Fruit fly (Drosophila melanogaster): ENCODE results near the gene Pcp.

The Pcp gene

dm6 chr2L:7032517-7032951 lies 11.1 kb downstream of the Pcp start, which contains the start of the genes Rab30 and Caper (continued):
- no peak for TF ChIP-seq CG10274 (GFP tag; optimal IDR thresholded peaks at IDR 0.05)
- no peak for TF ChIP-seq yki (optimal IDR thresholded peaks at IDR 0.05)
- TF ChIP-seq pnt (GFP tag; optimal IDR thresholded peaks at IDR 0.05): peak; percentile 60
- no peak for TF ChIP-seq dimm (GFP tag; IDR thresholded peaks at IDR 0.05)
- TF ChIP-seq Hand (GFP tag; optimal IDR thresholded peaks at IDR 0.05): no peak
- peak; percentile 74 for TF ChIP-seq CG17829 (tag; optimal IDR thresholded peaks at IDR 0.05)
- peak; percentile 61 for TF ChIP-seq CG2712 (tag; optimal IDR thresholded peaks at IDR 0.05)
- TF ChIP-seq CG4282 (GFP tag; optimal IDR thresholded peaks at IDR 0.05): no peak
- peak; percentile 75 for TF ChIP-seq CG30020 (tag; optimal IDR thresholded peaks at IDR 0.05)
- no peak for TF ChIP-seq z (GFP tag; IDR thresholded peaks at IDR 0.05)
- TF ChIP-seq CG3407 (GFP tag; optimal IDR thresholded peaks at IDR 0.05): no peak
- TF ChIP-seq HmgZ (tag; optimal IDR thresholded peaks at IDR 0.05): peak; percentile 90
- no peak for TF ChIP-seq CG2678 (tag; optimal IDR thresholded peaks at IDR 0.05)
- TF ChIP-seq CG33213 (GFP tag; optimal IDR thresholded peaks at IDR 0.05): peak; percentile 74
- TF ChIP-seq CG1024 (GFP tag; IDR thresholded peaks at IDR 0.05): peak; percentile 24; the same call in 1 of the 2 replicates
- no peak for TF ChIP-seq abd-A (tag; optimal IDR thresholded peaks at IDR 0.05)
- TF ChIP-seq HHEX (GFP tag; optimal IDR thresholded peaks at IDR 0.05): no peak
- TF ChIP-seq CG2116 (GFP tag; optimal IDR thresholded peaks at IDR 0.05): peak; percentile 99
- TF ChIP-seq kay (GFP tag; optimal IDR thresholded peaks at IDR 0.05): peak; percentile 86
- no peak for TF ChIP-seq stc (GFP tag; IDR thresholded peaks at IDR 0.05)
- peak; percentile 88 for TF ChIP-seq YL-1 (GFP tag; optimal IDR thresholded peaks at IDR 0.05)
- TF ChIP-seq Atf3 (GFP tag; optimal IDR thresholded peaks at IDR 0.05): peak; percentile 5
- no peak for TF ChIP-seq Dfd (GFP tag; optimal IDR thresholded peaks at IDR 0.05)
- peak; percentile 71 for TF ChIP-seq CG10267 (tag; optimal IDR thresholded peaks at IDR 0.05)
- peak; percentile 54 for TF ChIP-seq pum (GFP tag; optimal IDR thresholded peaks at IDR 0.05)
- TF ChIP-seq Usf (GFP tag; optimal IDR thresholded peaks at IDR 0.05): no peak
- TF ChIP-seq maf-S (GFP tag; optimal IDR thresholded peaks at IDR 0.05): peak; percentile 69
- peak; percentile 91 for TF ChIP-seq Ets97D (GFP tag; optimal IDR thresholded peaks at IDR 0.05)
- TF ChIP-seq sisA (GFP tag; IDR thresholded peaks at IDR 0.05): no peak
- no peak for TF ChIP-seq dati (GFP tag; IDR thresholded peaks at IDR 0.05)
- TF ChIP-seq slbo (GFP tag; IDR thresholded peaks at IDR 0.05): peak; percentile 79
- no peak for TF ChIP-seq CG6854 (GFP tag; optimal IDR thresholded peaks at IDR 0.05)
- TF ChIP-seq her (GFP tag; optimal IDR thresholded peaks at IDR 0.05): peak; percentile 68
- peak; percentile 22 for TF ChIP-seq Fer1 (GFP tag; optimal IDR thresholded peaks at IDR 0.05)
- TF ChIP-seq ems (GFP tag; optimal IDR thresholded peaks at IDR 0.05): peak; percentile 54
- TF ChIP-seq CG1792 (GFP tag; optimal IDR thresholded peaks at IDR 0.05): peak; percentile 40
- TF ChIP-seq TFAM (GFP tag; optimal IDR thresholded peaks at IDR 0.05): no peak
- no peak for TF ChIP-seq bcd (GFP tag; optimal IDR thresholded peaks at IDR 0.05)
- no peak for TF ChIP-seq ro (GFP tag; IDR thresholded peaks at IDR 0.05)
- no peak for TF ChIP-seq run (tag; optimal IDR thresholded peaks at IDR 0.05)
- TF ChIP-seq CG11504 (tag; optimal IDR thresholded peaks at IDR 0.05): no peak
- peak; percentile 45 for TF ChIP-seq CG33557 (GFP tag; optimal IDR thresholded peaks at IDR 0.05)
- peak; percentile 49; the same call in 1 of the 3 replicates for TF ChIP-seq CG17361 (GFP tag; IDR thresholded peaks at IDR 0.05)
- TF ChIP-seq usp (GFP tag; optimal IDR thresholded peaks at IDR 0.05): no peak
- no peak for TF ChIP-seq Spps (tag; optimal IDR thresholded peaks at IDR 0.05)
- TF ChIP-seq CG3163 (GFP tag; optimal IDR thresholded peaks at IDR 0.05): peak; percentile 29
- no peak for TF ChIP-seq hkb (optimal IDR thresholded peaks at IDR 0.05)
- TF ChIP-seq hkb (GFP tag; IDR thresholded peaks at IDR 0.05): no peak; the same call in 1 of the 2 replicates
- no peak for TF ChIP-seq CG13123 (GFP tag; optimal IDR thresholded peaks at IDR 0.05)
- TF ChIP-seq CG7839 (tag; optimal IDR thresholded peaks at IDR 0.05): no peak
- no peak for TF ChIP-seq CG10565 (GFP tag; optimal IDR thresholded peaks at IDR 0.05)
- TF ChIP-seq C15 (GFP tag; IDR thresholded peaks at IDR 0.05): no peak
- no peak for TF ChIP-seq CG11560 (tag; IDR thresholded peaks at IDR 0.05)
